Fruit fly (Drosophila melanogaster) whole organism, embryonic: ENCODE measurements around the gene CG10801.

Experiments
- ATbp ChIP-seq: fragments of 200-800 bp; sonication (Bioruptor generic); optimal IDR thresholded peaks from 2 replicates; lab custom pipeline; 2017; ENCODE audit warnings: missing biosample characterization, mild to moderate bottlenecking, missing genetic modification characterization, missing genetic modification reagents
- Aef1 ChIP-seq: fragments of 200-800 bp; sonication (Bioruptor generic); IDR thresholded peaks from 3 replicates; pipeline ENCODE4 v1.3.6; 2022; ENCODE audit warnings: missing biosample characterization, missing genetic modification characterization
- Atf6 ChIP-seq: fragments of 200-800 bp; sonication (Bioruptor generic); IDR thresholded peaks from 2 replicates; pipeline ENCODE4 v1.3.6; 2022; ENCODE audit warnings: missing biosample characterization, missing genetic modification characterization
- CG1024 ChIP-seq: fragments of 200-800 bp; sonication (Bioruptor generic); IDR thresholded peaks from 2 replicates; pipeline ENCODE4 v1.3.6; 2022; ENCODE audit warnings: missing biosample characterization, missing genetic modification characterization
- CG11398 ChIP-seq: fragments of 200-800 bp; sonication (Bioruptor generic); optimal IDR thresholded peaks from 2 replicates; lab custom pipeline; 2016; ENCODE audit warnings: missing biosample characterization, missing genetic modification characterization
- CG12104 ChIP-seq: fragments of 200-800 bp; sonication (Bioruptor generic); optimal IDR thresholded peaks from 3 replicates; lab custom pipeline; 2016; ENCODE audit warnings: missing biosample characterization, missing genetic modification characterization
- CG1233 ChIP-seq: fragments of 200-800 bp; sonication (Bioruptor generic); optimal IDR thresholded peaks from 4 replicates; lab custom pipeline; 2018; ENCODE audit warnings: missing biosample characterization, mild to moderate bottlenecking, missing genetic modification characterization
- CG13775 ChIP-seq: fragments of 200-800 bp; sonication (Bioruptor generic); optimal IDR thresholded peaks from 3 replicates; lab custom pipeline; 2017; ENCODE audit warnings: missing biosample characterization, mild to moderate bottlenecking, missing genetic modification characterization
- CG15696 ChIP-seq: fragments of 200-800 bp; sonication (Bioruptor generic); optimal IDR thresholded peaks from 2 replicates; lab custom pipeline; 2019; ENCODE audit warnings: missing biosample characterization, mild to moderate bottlenecking, missing genetic modification characterization, moderate library complexity
- CG18764 ChIP-seq: fragments of 200-800 bp; sonication (Bioruptor generic); optimal IDR thresholded peaks from 3 replicates; lab custom pipeline; 2016; ENCODE audit warnings: missing biosample characterization, missing genetic modification characterization
- CG3726 ChIP-seq: fragments of 200-800 bp; sonication (Bioruptor generic); IDR thresholded peaks from 3 replicates; pipeline ENCODE4, ENCODE4 v1.3.6; 2022; ENCODE audit warnings: missing biosample characterization, missing genetic modification characterization
- CG4617 ChIP-seq: fragments of 200-800 bp; sonication (Bioruptor generic); optimal IDR thresholded peaks from 3 replicates; lab custom pipeline; 2016; ENCODE audit warnings: missing biosample characterization, missing genetic modification characterization, borderline replicate concordance
- CG4854 ChIP-seq: fragments of 200-800 bp; sonication (Bioruptor generic); optimal IDR thresholded peaks from 2 replicates; lab custom pipeline; 2016; ENCODE audit warnings: missing biosample characterization, missing genetic modification characterization, inconsistent platforms
- CG5245 ChIP-seq: fragments of 200-800 bp; sonication (Bioruptor generic); optimal IDR thresholded peaks from 3 replicates; lab custom pipeline; 2016; ENCODE audit warnings: missing biosample characterization, missing genetic modification characterization
- CG6272 ChIP-seq: fragments of 200-800 bp; sonication (Bioruptor generic); IDR thresholded peaks from 2 replicates; pipeline ENCODE4 v1.3.6; 2022; ENCODE audit warnings: missing biosample characterization, missing genetic modification characterization
- CG6854 ChIP-seq: fragments of 200-800 bp; sonication (Bioruptor generic); optimal IDR thresholded peaks from 3 replicates; lab custom pipeline; 2017; ENCODE audit warnings: missing biosample characterization, mild to moderate bottlenecking, missing genetic modification characterization
- CG8281 ChIP-seq: fragments of 200-800 bp; sonication (Bioruptor generic); optimal IDR thresholded peaks from 2 replicates; lab custom pipeline; 2018; ENCODE audit warnings: missing biosample characterization, mild to moderate bottlenecking, missing genetic modification characterization, moderate library complexity
- CG8924 ChIP-seq: fragments of 200-800 bp; optimal IDR thresholded peaks from 3 replicates; lab custom pipeline; 2019; ENCODE audit warnings: missing biosample characterization, mild to moderate bottlenecking, missing genetic modification characterization, moderate library complexity
- CG9437 ChIP-seq: fragments of 200-800 bp; sonication (Bioruptor generic); optimal IDR thresholded peaks from 2 replicates; lab custom pipeline; 2018; ENCODE audit warnings: missing biosample characterization, mild to moderate bottlenecking, missing genetic modification characterization
- CG9727 ChIP-seq: fragments of 200-800 bp; sonication (Bioruptor generic); optimal IDR thresholded peaks from 3 replicates; lab custom pipeline; 2017; ENCODE audit warnings: missing biosample characterization, mild to moderate bottlenecking, missing genetic modification characterization
- Chrac-16 ChIP-seq: fragments of 200-800 bp; sonication (Bioruptor generic); optimal IDR thresholded peaks from 3 replicates; lab custom pipeline; 2016; ENCODE audit warnings: missing biosample characterization, missing genetic modification characterization
- D19B ChIP-seq: fragments of 200-800 bp; sonication (Bioruptor generic); optimal IDR thresholded peaks from 2 replicates; lab custom pipeline; 2017; ENCODE audit warnings: missing biosample characterization, mild to moderate bottlenecking, missing genetic modification characterization
- Ets97D ChIP-seq: fragments of 200-800 bp; sonication (Bioruptor generic); optimal IDR thresholded peaks from 3 replicates; lab custom pipeline; 2016; ENCODE audit warnings: missing biosample characterization, missing genetic modification characterization
- H15 ChIP-seq: fragments of 200-800 bp; sonication (Bioruptor generic); IDR thresholded peaks from 3 replicates; pipeline ENCODE4 v1.3.6; 2022; ENCODE audit warnings: missing biosample characterization, missing genetic modification characterization
- H2.0 ChIP-seq: fragments of 200-800 bp; sonication (Bioruptor generic); IDR thresholded peaks from 2 replicates; pipeline ENCODE4 v1.3.6; 2022; ENCODE audit warnings: missing biosample characterization, missing genetic modification characterization
- Hr3 ChIP-seq: fragments of 200-800 bp; sonication (Bioruptor generic); optimal IDR thresholded peaks from 3 replicates; lab custom pipeline; 2016; ENCODE audit warnings: missing biosample characterization, missing genetic modification characterization
- Hr78 ChIP-seq, 2 experiments: fragments of 200-800 bp in 1 of 2; fragments of >200 bp in 1 of 2; sonication (Bioruptor generic) in 1 of 2; optimal IDR thresholded peaks; 2 replicates each; lab custom pipeline; 2017 to 2019; ENCODE audit warnings: missing biosample characterization in 2 of 2, missing genetic modification characterization in 2 of 2, mild to moderate bottlenecking in 1 of 2, moderate library complexity in 1 of 2
- Hsf ChIP-seq: fragments of 200-800 bp; sonication (Bioruptor generic); optimal IDR thresholded peaks from 3 replicates; lab custom pipeline; 2016; ENCODE audit warnings: missing biosample characterization, missing genetic modification characterization
- Mad ChIP-seq: fragments of 200-800 bp; sonication (Bioruptor generic); optimal IDR thresholded peaks from 2 replicates; lab custom pipeline; 2016; ENCODE audit warnings: missing biosample characterization, missing genetic modification characterization
- NFAT ChIP-seq: fragments of 200-800 bp; sonication (Bioruptor generic); IDR thresholded peaks from 2 replicates; pipeline ENCODE4 v1.3.6; 2022; ENCODE audit warnings: missing biosample characterization, missing genetic modification characterization
- Nf-YC ChIP-seq: fragments of 200-800 bp; optimal IDR thresholded peaks from 3 replicates; lab custom pipeline; 2019; ENCODE audit warnings: missing biosample characterization, mild to moderate bottlenecking, missing genetic modification characterization, moderate library complexity
- Ravus ChIP-seq: fragments of 200-800 bp; sonication (Bioruptor generic); IDR thresholded peaks from 2 replicates; pipeline ENCODE4 v1.3.6; 2022; ENCODE audit warnings: missing biosample characterization, missing genetic modification characterization
- Sin3A ChIP-seq: fragments of >200 bp; optimal IDR thresholded peaks from 2 replicates; lab custom pipeline; 2018
- bcd ChIP-seq: fragments of 200-800 bp; sonication (Bioruptor generic); optimal IDR thresholded peaks from 2 replicates; lab custom pipeline; 2017; ENCODE audit warnings: missing biosample characterization, mild to moderate bottlenecking, missing genetic modification characterization
- btn ChIP-seq: fragments of 200-800 bp; sonication (Bioruptor generic); optimal IDR thresholded peaks from 2 replicates; lab custom pipeline; 2016; ENCODE audit warnings: missing biosample characterization, missing genetic modification characterization
- ci ChIP-seq: fragments of 200-800 bp; sonication (Bioruptor generic); IDR thresholded peaks from 3 replicates; pipeline ENCODE4 v1.3.6; 2022; ENCODE audit warnings: missing biosample characterization, missing genetic modification characterization
- da ChIP-seq: fragments of 200-800 bp; sonication (Bioruptor generic); optimal IDR thresholded peaks from 2 replicates; lab custom pipeline; 2016; ENCODE audit warnings: missing biosample characterization, missing genetic modification characterization
- dan ChIP-seq: fragments of 200-800 bp; sonication (Bioruptor generic); IDR thresholded peaks from 2 replicates; pipeline ENCODE4 v1.3.6; 2022; ENCODE audit warnings: missing biosample characterization, missing genetic modification characterization
- dmrt99B ChIP-seq: fragments of 200-800 bp; sonication (Bioruptor generic); optimal IDR thresholded peaks from 2 replicates; lab custom pipeline; 2018; ENCODE audit warnings: missing biosample characterization, mild to moderate bottlenecking, missing genetic modification characterization, moderate library complexity
- esg ChIP-seq: fragments of 200-800 bp; sonication (Bioruptor generic); conservative IDR thresholded peaks from 2 replicates; pipeline ENCODE4 v1.3.6; 2022; ENCODE audit warnings: missing biosample characterization, missing genetic modification characterization
- grau ChIP-seq: fragments of 200-800 bp; optimal IDR thresholded peaks from 3 replicates; lab custom pipeline; 2019; ENCODE audit warnings: missing biosample characterization, mild to moderate bottlenecking, missing genetic modification characterization, moderate library complexity
- knrl ChIP-seq: fragments of 200-800 bp; sonication (Bioruptor generic); IDR thresholded peaks from 3 replicates; pipeline ENCODE4 v1.3.6; 2022; ENCODE audit warnings: missing biosample characterization, missing genetic modification characterization; ENCODE audit not compliant: partially characterized antibody
- pita ChIP-seq: fragments of 200-800 bp; sonication (Bioruptor generic); optimal IDR thresholded peaks from 2 replicates; lab custom pipeline; 2017; ENCODE audit warnings: missing biosample characterization, mild to moderate bottlenecking, missing genetic modification characterization
- pzg ChIP-seq: fragments of 200-800 bp; sonication (Bioruptor generic); optimal IDR thresholded peaks from 3 replicates; lab custom pipeline; 2018; ENCODE audit warnings: missing biosample characterization, mild to moderate bottlenecking, missing genetic modification characterization, moderate library complexity
- rib ChIP-seq: fragments of 200-800 bp; sonication (Bioruptor generic); IDR thresholded peaks from 2 replicates; pipeline ENCODE4 v1.3.6; 2022; ENCODE audit warnings: missing biosample characterization, missing genetic modification characterization
- seq ChIP-seq: fragments of 200-800 bp; sonication (Bioruptor generic); IDR thresholded peaks from 2 replicates; pipeline ENCODE4 v1.3.6; 2022; ENCODE audit warnings: missing biosample characterization, missing genetic modification characterization
- shn ChIP-seq: fragments of 200-800 bp; sonication (Bioruptor generic); optimal IDR thresholded peaks from 3 replicates; lab custom pipeline; 2016; ENCODE audit warnings: missing biosample characterization, missing genetic modification characterization
- sim ChIP-seq: fragments of 200-800 bp; sonication (Bioruptor generic); IDR thresholded peaks from 2 replicates; pipeline ENCODE4 v1.3.6; 2022; ENCODE audit warnings: missing biosample characterization, missing genetic modification characterization
- so ChIP-seq: fragments of 200-800 bp; sonication (Bioruptor generic); IDR thresholded peaks from 3 replicates; pipeline ENCODE4 v1.3.6; 2022; ENCODE audit warnings: missing biosample characterization, missing genetic modification characterization
- tap ChIP-seq: fragments of 200-800 bp; optimal IDR thresholded peaks from 3 replicates; lab custom pipeline; 2019; ENCODE audit warnings: missing biosample characterization, mild to moderate bottlenecking, missing genetic modification characterization, moderate library complexity
- wor ChIP-seq: fragments of 200-800 bp; sonication (Bioruptor generic); IDR thresholded peaks from 2 replicates; pipeline ENCODE4 v1.3.6; 2022; ENCODE audit warnings: missing biosample characterization, missing genetic modification characterization
- zen ChIP-seq: fragments of 200-800 bp; sonication (Bioruptor generic); optimal IDR thresholded peaks from 3 replicates; lab custom pipeline; 2018; ENCODE audit warnings: missing biosample characterization, mild to moderate bottlenecking, missing genetic modification characterization, moderate library complexity

CG10801 gene

DNA sequence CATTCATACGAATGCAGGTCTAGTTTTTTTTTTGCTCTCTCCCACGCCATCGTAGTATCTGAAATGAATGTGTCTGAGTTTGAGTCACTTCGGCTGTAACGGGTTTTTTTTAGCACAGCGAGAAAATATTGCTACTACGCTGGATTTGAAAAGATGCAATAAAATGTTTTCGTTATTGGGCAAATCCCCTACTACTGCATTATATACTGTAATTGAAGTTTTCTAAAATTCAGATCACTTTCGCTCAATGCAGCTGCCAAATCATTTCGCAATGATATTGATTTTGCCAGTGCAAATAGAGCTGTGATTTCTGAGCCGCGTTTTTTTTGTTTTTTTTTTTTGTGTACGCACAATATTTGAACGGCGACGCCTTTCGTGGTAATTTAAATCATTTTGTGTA is 27.5 kb upstream of the CG10801 start (continued):
- no peak for TF ChIP-seq Sin3A (lab: Kevin White, UChicago)
- no peak for TF ChIP-seq Ravus
- no peak for TF ChIP-seq CG11398 (GFP tag; lab: Kevin White, UChicago)
- TF ChIP-seq CG4617, result no peak
- TF ChIP-seq Chrac-16 (GFP tag; lab: Kevin White, UChicago), result peak; percentile 6
- 0 out of 2 replicates have a peak, but pooled peaks have one; percentile 17 for TF ChIP-seq CG6272 (GFP tag; lab: Robert Waterston, UW)
- no peak for TF ChIP-seq rib (GFP tag; lab: Robert Waterston, UW)
- TF ChIP-seq zen (tag; lab: Kevin White, UChicago), result no peak
- TF ChIP-seq sim (GFP tag; lab: Robert Waterston, UW), result no peak
- TF ChIP-seq H2.0 (GFP tag; lab: Robert Waterston, UW), result peak; percentile 65
- TF ChIP-seq CG3726 (GFP tag; lab: Robert Waterston, UW), result peak; percentile 58; the same call in 1 of the 3 replicates
- peak; percentile 38; the same call in 2 of the 3 replicates for TF ChIP-seq Aef1 (GFP tag; lab: Robert Waterston, UW)
- TF ChIP-seq Hr78 (GFP tag; optimal IDR thresholded peaks at IDR 0.05; lab: Kevin White, UChicago), result no peak
- TF ChIP-seq so (GFP tag; lab: Robert Waterston, UW), result peak; percentile 31; the same call in 1 of the 3 replicates
- no peak for TF ChIP-seq pzg (GFP tag; lab: Kevin White, UChicago)
- TF ChIP-seq bcd (GFP tag; lab: Kevin White, UChicago), result no peak
- peak; percentile 70 for TF ChIP-seq dmrt99B (tag; lab: Kevin White, UChicago)
- TF ChIP-seq knrl (GFP tag; lab: Robert Waterston, UW), result no peak
- no peak for TF ChIP-seq CG8924 (tag; lab: Kevin White, UChicago)
- TF ChIP-seq grau (tag; lab: Kevin White, UChicago), result peak; percentile 13
- TF ChIP-seq Hsf (GFP tag; lab: Kevin White, UChicago), result peak; percentile 51
- no peak for TF ChIP-seq Hr3 (GFP tag; lab: Kevin White, UChicago)
- TF ChIP-seq CG1233, result no peak
- no peak for TF ChIP-seq CG9727 (GFP tag; lab: Kevin White, UChicago)
- TF ChIP-seq CG6854 (GFP tag; lab: Kevin White, UChicago), result no peak
- TF ChIP-seq shn (GFP tag; lab: Kevin White, UChicago), result peak; percentile 49
- no peak for TF ChIP-seq dan
- peak; percentile 32 for TF ChIP-seq btn (GFP tag; lab: Kevin White, UChicago)
- TF ChIP-seq tap, result peak; percentile 13
- TF ChIP-seq Ets97D, result no peak
- no peak for TF ChIP-seq pita
- peak; percentile 26 for TF ChIP-seq CG12104 (GFP tag; lab: Kevin White, UChicago)
- peak; percentile 19 for TF ChIP-seq CG9437 (GFP tag; lab: Kevin White, UChicago)
- TF ChIP-seq CG13775 (GFP tag; lab: Kevin White, UChicago), result no peak
- TF ChIP-seq Atf6 (GFP tag; lab: Robert Waterston, UW), result peak; percentile 43; the same call in 1 of the 2 replicates
- no peak for TF ChIP-seq Nf-YC (tag; lab: Kevin White, UChicago)
- no peak for TF ChIP-seq Mad
- TF ChIP-seq D19B (GFP tag; lab: Kevin White, UChicago), result no peak
- peak; percentile 77; the same call in 2 of the 3 replicates for TF ChIP-seq ci (GFP tag; lab: Robert Waterston, UW)
- TF ChIP-seq H15 (GFP tag; lab: Robert Waterston, UW), result no peak
- TF ChIP-seq CG5245 (GFP tag; lab: Kevin White, UChicago), result peak; percentile 40
- no peak for TF ChIP-seq CG8281 (tag; lab: Kevin White, UChicago)
- TF ChIP-seq ATbp, result peak; percentile 48
- TF ChIP-seq wor (GFP tag; lab: Robert Waterston, UW), result peak; percentile 62
- no peak; the same call in 1 of the 2 replicates for TF ChIP-seq seq (GFP tag; lab: Robert Waterston, UW)
- TF ChIP-seq esg (GFP tag; lab: Robert Waterston, UW), result peak; percentile 48
- TF ChIP-seq CG15696 (tag; lab: Kevin White, UChicago), result no peak
- TF ChIP-seq da (GFP tag; lab: Kevin White, UChicago), result no peak
- no peak for TF ChIP-seq CG4854 (GFP tag; lab: Kevin White, UChicago)
- no peak for TF ChIP-seq NFAT (GFP tag; lab: Robert Waterston, UW)
- TF ChIP-seq CG1024 (GFP tag; lab: Robert Waterston, UW), result peak; percentile 11; the same call in 1 of the 2 replicates
- peak; percentile 33 for TF ChIP-seq CG18764 (GFP tag; lab: Kevin White, UChicago)
